Worm (Caenorhabditis elegans): ENCODE data around the gene srd-13.

srd-13 gene

ce11 chrIV:5619643-5620042, 15.8 kb downstream of the srd-13 start, which contains the start of gene srsx-16:
Gene srsx-16 (minus strand): TSS chrIV:5619743.
- TF ChIP-seq hlh-17 (GFP tag; optimal IDR thresholded peaks at IDR 0.05; ENCODE audit: borderline replicate concordance), result no peak
- no peak for TF ChIP-seq efl-1 (optimal IDR thresholded peaks at IDR 0.05)
- peak in 1 of 2 experiments; percentile 76 for TF ChIP-seq efl-1 (GFP tag; optimal IDR thresholded peaks at IDR 0.05 in 1 of 2)

DNA sequence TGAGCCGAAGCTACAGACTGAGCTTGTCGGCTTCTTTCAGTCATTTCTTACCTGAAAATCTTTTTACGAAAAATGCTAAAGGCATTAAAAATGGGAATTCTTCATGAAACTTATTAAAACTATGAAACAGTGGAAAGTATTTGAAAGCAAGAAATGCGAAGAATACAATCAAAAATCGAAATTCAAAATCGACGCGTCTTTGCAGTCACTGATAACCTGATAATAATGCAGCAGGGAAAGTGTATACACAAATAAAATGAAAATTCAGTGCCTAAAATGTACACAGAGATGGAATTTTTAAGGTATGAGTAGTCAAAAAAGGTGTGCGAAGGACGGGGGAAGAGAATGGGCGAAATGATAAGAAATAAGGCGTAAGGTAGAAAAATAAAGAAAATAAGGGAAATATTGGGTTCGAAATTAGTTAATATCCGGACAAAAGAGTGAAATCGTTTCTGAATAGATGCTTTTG, 20.9 kb downstream of the srd-13 start, which contains the start of gene C39H7.4:
TSS of gene C39H7.4 (minus strand) at position 51 of the 469 bp plus-strand sequence.
- TF ChIP-seq elt-2 (tag; optimal IDR thresholded peaks at IDR 0.05) (peak; percentile 55), ceh-88 (GFP tag; IDR thresholded peaks at IDR 0.05) (no peak)

DNA sequence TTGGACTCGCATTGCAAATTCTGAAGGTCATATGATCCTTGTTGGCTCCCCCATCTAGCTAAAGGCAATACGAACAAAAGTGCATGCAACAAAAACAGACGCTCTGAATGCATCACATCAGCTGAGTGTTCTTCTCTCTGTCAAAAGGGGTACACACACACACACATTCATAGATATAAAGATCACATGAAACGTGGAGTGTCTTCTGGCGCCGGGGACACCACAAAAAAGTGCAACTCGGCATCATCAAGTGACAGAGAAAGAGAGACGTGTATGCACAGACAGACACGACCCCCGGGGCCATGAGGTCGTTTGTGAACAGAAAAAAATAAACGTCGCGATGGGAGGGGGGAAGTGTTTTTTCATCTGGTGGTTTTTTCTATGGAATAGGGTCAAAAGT, 28.1 kb downstream of the srd-13 start:
- TF ChIP-seq dsc-1 (tag; optimal IDR thresholded peaks at IDR 0.05), result peak; percentile 36
- TF ChIP-seq skn-1 (tag; optimal IDR thresholded peaks at IDR 0.05), result peak; percentile 66
- peak; percentile 23 for TF ChIP-seq xbp-1 (tag; optimal IDR thresholded peaks at IDR 0.05)
- TF ChIP-seq mef-2 (tag; optimal IDR thresholded peaks at IDR 0.05), result no peak
- TF ChIP-seq lin-35 (GFP tag; optimal IDR thresholded peaks at IDR 0.05), result peak; percentile 60 to 63
- TF ChIP-seq nhr-12 (tag; optimal IDR thresholded peaks at IDR 0.05), result no peak
- TF ChIP-seq ceh-8 (GFP tag; optimal IDR thresholded peaks at IDR 0.05), result peak; percentile 18
- no peak for TF ChIP-seq nhr-90 (tag; optimal IDR thresholded peaks at IDR 0.05; ENCODE audit: poor library complexity)
- no peak for TF ChIP-seq elt-2 (tag; optimal IDR thresholded peaks at IDR 0.05)
- TF ChIP-seq ceh-88 (GFP tag; IDR thresholded peaks at IDR 0.05), result no peak
- peak; percentile 33 to 35 for TF ChIP-seq efl-1 (optimal IDR thresholded peaks at IDR 0.05)
- peak; percentile 4 to 92 for TF ChIP-seq efl-1 (GFP tag; optimal IDR thresholded peaks at IDR 0.05 in 1 of 2)
- TF ChIP-seq sptf-1 (tag; optimal IDR thresholded peaks at IDR 0.05), result no peak
- TF ChIP-seq nhr-20 (tag; optimal IDR thresholded peaks at IDR 0.05), result peak; percentile 39
- peak; percentile 75 for TF ChIP-seq nhr-71 (tag; optimal IDR thresholded peaks at IDR 0.05)
- peak; percentile 12 for TF ChIP-seq lir-3 (tag; optimal IDR thresholded peaks at IDR 0.05; ENCODE audit: poor library complexity)
- TF ChIP-seq ceh-63 (GFP tag; optimal IDR thresholded peaks at IDR 0.05), result no peak
- TF ChIP-seq ztf-4 (tag; optimal IDR thresholded peaks at IDR 0.05), result peak; percentile 80
- peak; percentile 26 for TF ChIP-seq fkh-10 (GFP tag; optimal IDR thresholded peaks at IDR 0.05)
- TF ChIP-seq C34B4.2 (tag; optimal IDR thresholded peaks at IDR 0.05), result no peak
- no peak for TF ChIP-seq Y116A8C.19 (tag; optimal IDR thresholded peaks at IDR 0.05; ENCODE audit: borderline replicate concordance)
- TF ChIP-seq hlh-17 (GFP tag; optimal IDR thresholded peaks at IDR 0.05; ENCODE audit: borderline replicate concordance), result no peak
- TF ChIP-seq swsn-7 (tag; optimal IDR thresholded peaks at IDR 0.05), result peak; percentile 44
- TF ChIP-seq C16A3.4 (tag; optimal IDR thresholded peaks at IDR 0.05), result peak; percentile 64
- TF ChIP-seq lin-14 (GFP tag; optimal IDR thresholded peaks at IDR 0.05), result peak; percentile 98
- TF ChIP-seq pax-3 (tag; optimal IDR thresholded peaks at IDR 0.05), result no peak
- TF ChIP-seq ets-5 (GFP tag; IDR thresholded peaks at IDR 0.05), result no peak
- TF ChIP-seq unc-62 (GFP tag; optimal IDR thresholded peaks at IDR 0.05), result no peak
- peak; percentile 62 for TF ChIP-seq fkh-8 (tag; optimal IDR thresholded peaks at IDR 0.05)
- TF ChIP-seq egl-27 (tag; optimal IDR thresholded peaks at IDR 0.05), result no peak
- TF ChIP-seq jun-1 (tag; optimal IDR thresholded peaks at IDR 0.05), result peak; percentile 31
- peak in 1 of 3 experiments; percentile 64 for TF ChIP-seq ceh-82 (tag; optimal IDR thresholded peaks at IDR 0.05)
- peak; percentile 69 for TF ChIP-seq rnt-1 (tag; optimal IDR thresholded peaks at IDR 0.05)
- peak; percentile 46 for TF ChIP-seq nhr-77 (tag; optimal IDR thresholded peaks at IDR 0.05)
- peak; percentile 54 for TF ChIP-seq snu-23 (GFP tag; optimal IDR thresholded peaks at IDR 0.05)
- peak; percentile 44 for TF ChIP-seq snpc-4 (tag; optimal IDR thresholded peaks at IDR 0.05)
- TF ChIP-seq lsy-2 (tag; optimal IDR thresholded peaks at IDR 0.05), result peak; percentile 39 to 68
- no peak for TF ChIP-seq lin-15B (tag; optimal IDR thresholded peaks at IDR 0.05)
- TF ChIP-seq irx-1 (tag; optimal IDR thresholded peaks at IDR 0.05), result peak; percentile 56
- TF ChIP-seq nhr-84 (tag; optimal IDR thresholded peaks at IDR 0.05), result no peak
- TF ChIP-seq dpl-1 (GFP tag; optimal IDR thresholded peaks at IDR 0.05), result peak in 1 of 3 experiments; percentile 46
- peak; percentile 19 for TF ChIP-seq unc-86 (tag; optimal IDR thresholded peaks at IDR 0.05)
- no peak for TF ChIP-seq sox-4 (tag; optimal IDR thresholded peaks at IDR 0.05)
- peak; percentile 38 for TF ChIP-seq tbx-2 (tag; optimal IDR thresholded peaks at IDR 0.05)
- peak; percentile 73 for TF ChIP-seq mep-1 (tag; optimal IDR thresholded peaks at IDR 0.05)
- peak; percentile 62 for TF ChIP-seq nhr-47 (tag; optimal IDR thresholded peaks at IDR 0.05)
- peak; percentile 37 for TF ChIP-seq nhr-85 (tag)

Data from whole organism, L1 larva.